Fruit fly (Drosophila melanogaster) whole organism, wandering third instar larva: ENCODE measurements around the gene eEF1gamma.

Experiments
- CG32264 ChIP-seq: fragments of 200-800 bp; sonication (Bioruptor generic); optimal IDR thresholded peaks from 2 replicates; lab custom pipeline; 2016; ENCODE audit warnings: missing biosample characterization, missing genetic modification characterization
- Dfd ChIP-seq: fragments of >200 bp; optimal IDR thresholded peaks from 2 replicates; lab custom pipeline; 2017; ENCODE audit warnings: missing biosample characterization, missing genetic modification characterization
- Hr78 ChIP-seq: fragments of >200 bp; optimal IDR thresholded peaks from 2 replicates; lab custom pipeline; 2017; ENCODE audit warnings: missing biosample characterization, missing genetic modification characterization
- Hr83 ChIP-seq: fragments of 200-300 bp; sonication (Bioruptor generic); optimal IDR thresholded peaks from 2 replicates; lab custom pipeline; 2016; ENCODE audit warnings: missing biosample characterization, mild to moderate bottlenecking, missing genetic modification characterization, moderate library complexity; ENCODE audit not compliant: poor library complexity, severe bottlenecking
- Mio ChIP-seq: sonication (Bioruptor generic); optimal IDR thresholded peaks from 2 replicates; lab custom pipeline; 2016; ENCODE audit warnings: missing biosample characterization, missing genetic modification characterization
- br ChIP-seq: fragments of 200-800 bp; sonication (Bioruptor generic); optimal IDR thresholded peaks from 2 replicates; lab custom pipeline; 2016; ENCODE audit warnings: missing biosample characterization, missing genetic modification characterization
- fru ChIP-seq: fragments of 200-800 bp; sonication (Bioruptor generic); optimal IDR thresholded peaks from 3 replicates; lab custom pipeline; 2016; ENCODE audit warnings: missing biosample characterization, mild to moderate bottlenecking, missing genetic modification characterization
- jim ChIP-seq: fragments of 175-275, 200-325 bp; sonication (Bioruptor generic); optimal IDR thresholded peaks from 2 replicates; lab custom pipeline; 2016; ENCODE audit warnings: missing biosample characterization, mild to moderate bottlenecking, missing genetic modification characterization
- pan ChIP-seq: fragments of >200 bp; optimal IDR thresholded peaks from 2 replicates; lab custom pipeline; 2017
- psq ChIP-seq: fragments of 200-800 bp; sonication (Bioruptor generic); optimal IDR thresholded peaks from 3 replicates; lab custom pipeline; 2017; ENCODE audit warnings: missing biosample characterization, mild to moderate bottlenecking, missing genetic modification characterization, moderate library complexity
- sage ChIP-seq: fragments of 200-800 bp; sonication (Bioruptor generic); optimal IDR thresholded peaks from 2 replicates; lab custom pipeline; 2016; ENCODE audit warnings: missing biosample characterization, mild to moderate bottlenecking, missing genetic modification characterization
- usp ChIP-seq: fragments of >200 bp; optimal IDR thresholded peaks from 2 replicates; lab custom pipeline; 2017; ENCODE audit warnings: missing biosample characterization, missing genetic modification characterization

DNA sequence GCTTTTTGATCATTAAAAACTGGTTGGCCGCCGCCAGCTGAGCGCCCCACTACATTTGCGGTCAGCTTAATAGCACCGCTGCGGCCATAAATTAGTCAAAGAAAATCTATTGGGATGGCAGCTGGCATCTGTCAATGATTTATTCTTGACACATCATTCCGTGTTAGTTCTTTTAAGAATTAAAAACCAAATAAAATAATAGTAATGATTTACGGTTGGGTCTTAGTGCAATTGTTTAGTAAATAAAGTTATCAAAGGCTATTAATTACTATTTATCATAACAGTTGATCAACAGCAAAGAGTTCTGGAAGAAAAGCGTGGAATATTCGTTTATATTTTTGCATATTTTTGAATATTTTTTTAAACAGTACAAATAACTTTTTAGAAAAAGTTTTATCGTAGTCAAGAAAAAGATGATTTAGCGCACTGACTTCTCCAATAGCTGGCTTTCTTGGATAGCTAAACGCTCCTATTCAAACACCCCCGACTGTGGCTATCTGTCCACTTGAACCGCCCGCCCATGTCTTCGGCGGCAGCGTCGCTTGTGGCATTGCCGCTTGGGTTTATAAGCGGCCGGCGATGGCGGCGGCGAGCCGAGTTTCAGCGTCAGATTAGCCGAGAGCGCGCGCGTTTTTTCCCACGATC is 22.9 kb upstream of the eEF1gamma start, which contains the start of gene CG14515:
- TF ChIP-seq Mio (GFP tag; lab: Kevin White, UChicago) (no peak), Dfd (no peak), CG32264 (no peak), psq (GFP tag; lab: Kevin White, UChicago) (no peak), fru (no peak), br (GFP tag; lab: Kevin White, UChicago) (no peak), Hr78 (no peak), usp (GFP tag; lab: Kevin White, UChicago) (no peak), sage (GFP tag; lab: Kevin White, UChicago) (no peak), Hr83 (GFP tag; lab: Kevin White, UChicago) (no peak), jim (no peak), pan (lab: Kevin White, UChicago) (no peak)
